Worm (Caenorhabditis elegans): ENCODE data around the gene K10B2.4.

- no peak for TF ChIP-seq flt-1 (GFP tag; IDR thresholded peaks at IDR 0.05)
- no peak for TF ChIP-seq med-1 (GFP tag; optimal IDR thresholded peaks at IDR 0.05; ENCODE audit: insufficient read depth)
- no peak for TF ChIP-seq ref-1 (GFP tag; conservative IDR thresholded peaks at IDR 0.05)
- no peak for TF ChIP-seq ztf-23 (GFP tag; IDR thresholded peaks at IDR 0.05)
- no peak for TF ChIP-seq cog-1 (tag; optimal IDR thresholded peaks at IDR 0.05)
These were observed 20.8 kb downstream of the K10B2.4 start, which contains the start of gene C32D5.7 for ce11 chrII:6339948-6340347.

Measured in whole organism, midembryonic.